Fruit fly (Drosophila melanogaster): ENCODE measurements around the gene CG43232.

CG43232 gene

dm6 chr2L:6919850-6920660 lies 11.9 kb upstream of the CG43232 start, which contains the start of gene x16:
Gene x16, minus strand, starts transcription at chr2L:6920210.
- TF ChIP-seq CG33017 (tag; optimal IDR thresholded peaks at IDR 0.05) (no peak), cic (GFP tag; optimal IDR thresholded peaks at IDR 0.05) (no peak)

DNA sequence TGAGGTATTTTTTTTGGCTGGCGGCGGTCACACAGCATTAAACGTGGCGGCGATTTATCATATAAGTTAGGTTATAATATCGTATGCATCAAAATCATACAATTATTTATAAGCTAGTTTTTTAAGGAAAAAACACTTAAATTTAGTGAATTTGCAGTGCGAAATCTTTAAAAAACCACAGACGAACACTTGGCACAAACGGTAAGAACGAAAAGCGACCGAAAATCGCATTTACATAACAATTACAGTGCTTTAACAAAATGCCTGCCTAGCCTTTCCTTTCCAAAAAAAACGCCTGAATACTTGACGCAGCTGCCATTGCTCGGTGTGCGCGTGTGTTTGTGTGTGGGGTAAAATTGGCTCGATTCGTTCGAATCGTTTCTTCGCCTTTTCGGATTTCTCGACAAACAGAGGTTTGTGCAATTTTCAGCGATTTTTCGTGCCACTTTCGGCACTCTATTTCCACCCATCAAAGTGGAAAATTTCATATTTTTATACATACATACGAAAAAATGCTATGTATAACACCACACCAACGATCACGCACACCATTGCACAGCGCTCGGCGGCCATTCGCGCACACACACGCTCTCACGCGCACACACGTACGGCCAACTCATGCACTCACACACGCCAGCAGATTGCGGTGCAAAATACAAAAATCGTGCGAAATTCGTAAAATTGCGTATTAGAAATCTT lies 11.1 kb upstream of the CG43232 start, which contains the start of gene Hrb27C:
TSS of gene Hrb27C (plus strand) at position 44 of the 699 bp plus-strand sequence.
- TF ChIP-seq Crg-1 (GFP tag; optimal IDR thresholded peaks at IDR 0.05) (no peak), CG12768 (GFP tag; optimal IDR thresholded peaks at IDR 0.05) (peak; percentile 5), kay (GFP tag; ENCODE audit: borderline replicate concordance) (no peak), CG14711 (tag; optimal IDR thresholded peaks at IDR 0.05) (no peak), CG7101 (tag; optimal IDR thresholded peaks at IDR 0.05) (no peak), ovo (GFP tag; optimal IDR thresholded peaks at IDR 0.05) (no peak), Clk (GFP tag; optimal IDR thresholded peaks at IDR 0.05) (no peak), Mnt (GFP tag; optimal IDR thresholded peaks at IDR 0.05) (peak; percentile 45), cic (GFP tag; optimal IDR thresholded peaks at IDR 0.05) (peak; percentile 55), tj (GFP tag; optimal IDR thresholded peaks at IDR 0.05) (peak; percentile 46), toe (GFP tag; optimal IDR thresholded peaks at IDR 0.05) (no peak), CG33017 (tag; optimal IDR thresholded peaks at IDR 0.05) (no peak)

DNA sequence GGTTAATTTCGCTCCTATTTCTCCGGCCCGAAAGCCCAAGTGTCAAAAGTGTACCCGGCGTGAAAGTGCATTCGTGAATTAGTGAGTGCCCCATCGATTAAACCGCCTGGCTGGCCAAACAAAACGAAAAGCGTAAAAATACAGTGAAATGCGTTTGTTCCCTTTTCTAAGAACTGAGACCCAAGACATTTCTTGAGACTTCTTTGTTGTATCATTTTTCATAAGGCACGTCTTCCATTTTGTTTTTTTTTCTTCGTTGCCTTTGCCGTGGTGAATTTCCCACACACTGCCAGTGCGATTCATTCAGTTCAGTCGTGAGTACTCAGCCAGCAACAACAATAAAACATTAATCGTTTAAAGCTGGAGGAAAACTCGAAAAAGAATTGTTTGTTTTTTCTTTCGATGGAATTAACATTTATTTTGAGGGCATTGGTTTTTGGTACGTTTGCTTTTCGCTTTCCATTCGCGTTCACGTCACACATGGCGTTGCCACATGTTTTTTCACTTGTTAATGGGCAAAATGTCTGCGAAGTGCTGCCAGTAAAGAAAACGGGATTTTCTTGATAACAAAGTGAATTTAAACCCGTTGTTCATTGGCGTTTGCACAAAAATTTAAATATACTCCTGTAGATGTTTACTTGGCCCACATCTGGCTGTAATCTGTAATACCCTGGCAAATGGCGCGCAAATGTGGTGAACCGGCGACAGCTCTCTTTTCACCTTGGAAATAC lies 10.4 kb upstream of the CG43232 start:
- TF ChIP-seq Mnt (GFP tag; optimal IDR thresholded peaks at IDR 0.05) (no peak), bab1 (GFP tag; optimal IDR thresholded peaks at IDR 0.05) (no peak)

dm6 chr2L:6922091-6922753 lies 9.7 kb upstream of the CG43232 start:
- TF ChIP-seq CG7101 (tag; optimal IDR thresholded peaks at IDR 0.05): peak; percentile 7
- TF ChIP-seq cnc (optimal IDR thresholded peaks at IDR 0.05): peak; percentile 75 to 85
- no peak for TF ChIP-seq Clk (GFP tag; optimal IDR thresholded peaks at IDR 0.05)
- peak; percentile 84 for TF ChIP-seq cic (GFP tag; optimal IDR thresholded peaks at IDR 0.05)
- TF ChIP-seq ovo (GFP tag; optimal IDR thresholded peaks at IDR 0.05): no peak
- peak; percentile 47 for TF ChIP-seq Mnt (GFP tag; optimal IDR thresholded peaks at IDR 0.05)
- no peak for TF ChIP-seq bab1 (GFP tag; optimal IDR thresholded peaks at IDR 0.05)
- peak; percentile 53 for TF ChIP-seq pad (GFP tag; optimal IDR thresholded peaks at IDR 0.05)

dm6 chr2L:6925114-6925513 lies 6.8 kb upstream of the CG43232 start:
- no peak for TF ChIP-seq tj (GFP tag; optimal IDR thresholded peaks at IDR 0.05)

dm6 chr2L:6939698-6940097 lies 7.8 kb downstream of the CG43232 start:
- TF ChIP-seq cnc (optimal IDR thresholded peaks at IDR 0.05) (no peak), CG11617 (GFP tag; optimal IDR thresholded peaks at IDR 0.05) (no peak), CG12768 (GFP tag; optimal IDR thresholded peaks at IDR 0.05) (no peak), tj (GFP tag; optimal IDR thresholded peaks at IDR 0.05) (no peak), pad (GFP tag; optimal IDR thresholded peaks at IDR 0.05) (no peak), toe (GFP tag; optimal IDR thresholded peaks at IDR 0.05) (no peak), CG7101 (tag; optimal IDR thresholded peaks at IDR 0.05) (no peak), ovo (GFP tag; optimal IDR thresholded peaks at IDR 0.05) (no peak), kay (GFP tag; ENCODE audit: borderline replicate concordance) (no peak), CG5204 (GFP tag; optimal IDR thresholded peaks at IDR 0.05) (no peak), CG14711 (tag; optimal IDR thresholded peaks at IDR 0.05) (no peak), CG1620 (GFP tag; optimal IDR thresholded peaks at IDR 0.05) (no peak), Hr96 (GFP tag; optimal IDR thresholded peaks at IDR 0.05) (no peak), Crg-1 (GFP tag; optimal IDR thresholded peaks at IDR 0.05) (no peak)

DNA sequence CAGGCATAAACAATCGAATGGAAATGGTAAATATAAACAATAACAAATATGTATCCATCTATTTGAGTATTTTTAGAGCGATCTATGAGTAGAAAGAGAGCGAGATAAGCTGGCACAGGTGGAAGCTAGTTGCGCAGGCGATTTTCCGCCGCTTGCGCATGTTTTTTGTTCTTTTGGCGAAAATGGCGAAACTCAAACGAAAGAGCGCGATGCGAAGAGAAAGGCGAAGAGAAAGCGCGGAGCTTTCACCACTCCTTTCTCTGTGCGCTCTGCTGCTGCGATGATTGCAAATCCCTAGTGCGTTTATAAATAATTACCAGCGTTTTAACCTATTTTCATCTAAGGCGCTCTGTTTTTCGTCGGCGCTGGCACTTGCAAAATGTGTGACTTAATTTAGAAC lies 9.8 kb downstream of the CG43232 start:
- TF ChIP-seq CG11617 (GFP tag; optimal IDR thresholded peaks at IDR 0.05) (peak; percentile 57), Hr96 (GFP tag; optimal IDR thresholded peaks at IDR 0.05) (no peak), CG33017 (tag; optimal IDR thresholded peaks at IDR 0.05) (no peak), cnc (optimal IDR thresholded peaks at IDR 0.05) (no peak)
